Fruit fly (Drosophila melanogaster): ENCODE results near the gene Coq4.

DNA sequence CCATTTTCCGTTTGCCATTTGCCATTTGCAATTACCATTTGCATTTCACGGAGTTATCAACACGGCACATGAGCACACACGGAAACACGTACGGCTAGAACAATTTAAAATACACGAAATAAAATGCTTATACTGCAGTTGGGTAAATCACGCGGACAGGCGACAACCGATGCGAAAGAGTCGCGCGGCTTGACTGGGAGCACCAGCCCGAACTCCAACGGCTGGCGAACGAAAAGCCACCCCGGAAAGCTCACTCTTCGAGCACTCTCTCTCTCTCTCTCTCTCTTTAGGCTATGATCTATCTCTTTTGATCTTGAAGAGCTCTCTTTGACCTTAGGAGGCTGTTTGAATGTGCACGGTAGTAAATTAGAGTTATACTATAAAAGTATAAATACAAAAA is 12.1 kb downstream of the Coq4 start, which contains the start of gene blot:
- TF ChIP-seq Drgx (GFP tag; IDR thresholded peaks at IDR 0.05) (peak; percentile 16; the same call in 1 of the 2 replicates), CG11696 (GFP tag; IDR thresholded peaks at IDR 0.05) (no peak), CG13296 (GFP tag; optimal IDR thresholded peaks at IDR 0.05) (no peak), Hmx (GFP tag; optimal IDR thresholded peaks at IDR 0.05) (no peak), CG17568 (GFP tag; optimal IDR thresholded peaks at IDR 0.05) (peak; percentile 19), CG12155 (GFP tag; optimal IDR thresholded peaks at IDR 0.05) (no peak), CG2678 (tag; optimal IDR thresholded peaks at IDR 0.05) (no peak), Vsx1 (GFP tag; optimal IDR thresholded peaks at IDR 0.05) (no peak), NC2β (GFP tag; optimal IDR thresholded peaks at IDR 0.05) (no peak), CG9876 (GFP tag; optimal IDR thresholded peaks at IDR 0.05) (no peak), Spps (tag; optimal IDR thresholded peaks at IDR 0.05) (no peak), mld (GFP tag; IDR thresholded peaks at IDR 0.05; ENCODE audit: partially characterized antibody) (no peak)
